Worm (Caenorhabditis elegans) whole organism, mixed stage, embryonic: ENCODE data around the gene Y25C1A.6.

Source experiments
- M03D4.4 ChIP-seq: sonication (generic microtip); optimal IDR thresholded peaks from 2 replicates; lab custom pipeline; 2017; ENCODE audit warnings: mild to moderate bottlenecking, missing genetic modification characterization, missing compliant biosample characterization
- bed-3 ChIP-seq: fragments of 200-800 bp; sonication (Bioruptor generic); optimal IDR thresholded peaks from 3 replicates; lab custom pipeline; 2018; ENCODE audit warnings: mild to moderate bottlenecking, missing genetic modification characterization, moderate library complexity, missing compliant biosample characterization
- blmp-1 ChIP-seq: fragments of 150-350 bp; optimal IDR thresholded peaks from 2 replicates; lab custom pipeline; 2014; ENCODE audit warnings: missing biosample characterization, missing genetic modification characterization
- ceh-39 ChIP-seq: fragments of 150-350 bp; optimal IDR thresholded peaks from 2 replicates; lab custom pipeline; 2014; ENCODE audit warnings: missing biosample characterization, missing genetic modification characterization
- ceh-43 ChIP-seq: fragments of 200-800 bp; sonication (Bioruptor generic); optimal IDR thresholded peaks from 2 replicates; lab custom pipeline; 2018; ENCODE audit warnings: mild to moderate bottlenecking, missing genetic modification characterization, moderate library complexity, missing compliant biosample characterization
- ceh-83 ChIP-seq: fragments of 200-800 bp; sonication (Bioruptor generic); optimal IDR thresholded peaks from 2 replicates; lab custom pipeline; 2018; ENCODE audit warnings: mild to moderate bottlenecking, missing genetic modification characterization, missing compliant biosample characterization
- ces-1 ChIP-seq: fragments of 150-350 bp; optimal IDR thresholded peaks from 2 replicates; lab custom pipeline; 2014; ENCODE audit warnings: missing biosample characterization, missing genetic modification reagents, missing genetic modification characterization
- cnd-1 ChIP-seq: fragments of 200-800 bp; sonication (Bioruptor generic); optimal IDR thresholded peaks from 2 replicates; lab custom pipeline; 2018; ENCODE audit warnings: mild to moderate bottlenecking, missing genetic modification characterization, missing compliant biosample characterization
- drap-1 ChIP-seq: fragments of 200-800 bp; sonication (Bioruptor generic); optimal IDR thresholded peaks from 3 replicates; lab custom pipeline; 2018; ENCODE audit warnings: mild to moderate bottlenecking, missing genetic modification characterization, missing compliant biosample characterization
- elt-1 ChIP-seq: sonication (generic microtip); optimal IDR thresholded peaks from 2 replicates; lab custom pipeline; 2017; ENCODE audit warnings: missing genetic modification characterization, mild to moderate bottlenecking, missing compliant biosample characterization, antibody characterized with exemption, moderate library complexity, borderline replicate concordance; ENCODE audit not compliant: insufficient read depth
- ham-2 ChIP-seq: fragments of 200-800 bp; sonication (Bioruptor generic); optimal IDR thresholded peaks from 2 replicates; lab custom pipeline; 2018; ENCODE audit warnings: mild to moderate bottlenecking, missing genetic modification characterization, missing compliant biosample characterization
- hlh-1 ChIP-seq: fragments of 150-350 bp; optimal IDR thresholded peaks from 2 replicates; lab custom pipeline; 2014; ENCODE audit warnings: missing biosample characterization, missing genetic modification reagents, missing genetic modification characterization
- lin-13 ChIP-seq: fragments of 150-350 bp; optimal IDR thresholded peaks from 2 replicates; lab custom pipeline; 2014; ENCODE audit warnings: missing biosample characterization, missing genetic modification characterization
- lin-32 ChIP-seq: fragments of 200-800 bp; sonication (Bioruptor generic); optimal IDR thresholded peaks from 2 replicates; lab custom pipeline; 2018; ENCODE audit warnings: mild to moderate bottlenecking, missing genetic modification characterization, missing compliant biosample characterization
- lsy-2 ChIP-seq: fragments of 150-350 bp; optimal IDR thresholded peaks from 2 replicates; lab custom pipeline; 2014; ENCODE audit warnings: missing biosample characterization, missing genetic modification characterization
- mab-5 ChIP-seq: fragments of 150-350 bp; optimal IDR thresholded peaks from 2 replicates; lab custom pipeline; 2014; ENCODE audit warnings: missing biosample characterization, missing genetic modification characterization
- mep-1 ChIP-seq: fragments of 150-350 bp; optimal IDR thresholded peaks from 2 replicates; lab custom pipeline; 2017; ENCODE audit warnings: missing biosample characterization, missing genetic modification reagents, missing genetic modification characterization, inconsistent platforms
- nhr-12 ChIP-seq: fragments of 150-350 bp; optimal IDR thresholded peaks from 2 replicates; lab custom pipeline; 2014; ENCODE audit warnings: missing biosample characterization, missing genetic modification characterization
- nhr-237 ChIP-seq: fragments of 150-350 bp; optimal IDR thresholded peaks from 2 replicates; lab custom pipeline; 2014; ENCODE audit warnings: missing biosample characterization, missing genetic modification characterization
- nhr-28 ChIP-seq: fragments of 150-350 bp; optimal IDR thresholded peaks from 2 replicates; lab custom pipeline; 2014; ENCODE audit warnings: missing biosample characterization, missing genetic modification characterization
- snpc-4 ChIP-seq: fragments of 150-350 bp; optimal IDR thresholded peaks from 2 replicates; lab custom pipeline; 2014; ENCODE audit warnings: missing biosample characterization, missing genetic modification characterization
- sptf-1 ChIP-seq: sonication (generic microtip); optimal IDR thresholded peaks from 2 replicates; lab custom pipeline; 2017; ENCODE audit warnings: mild to moderate bottlenecking, missing genetic modification characterization, moderate library complexity, missing compliant biosample characterization
- tbx-8 ChIP-seq: fragments of 200-800 bp; sonication (Bioruptor generic); optimal IDR thresholded peaks from 2 replicates; lab custom pipeline; 2018; ENCODE audit warnings: mild to moderate bottlenecking, missing genetic modification characterization, moderate library complexity, missing compliant biosample characterization
- unc-120 ChIP-seq: sonication (generic microtip); optimal IDR thresholded peaks from 2 replicates; lab custom pipeline; 2017; ENCODE audit warnings: missing genetic modification characterization, missing compliant biosample characterization; ENCODE audit not compliant: poor library complexity, severe bottlenecking
- unc-39 ChIP-seq: fragments of 150-350 bp; optimal IDR thresholded peaks from 2 replicates; lab custom pipeline; 2014; ENCODE audit warnings: missing biosample characterization, missing genetic modification characterization
- unc-62 ChIP-seq: fragments of 150-350 bp; optimal IDR thresholded peaks from 2 replicates; lab custom pipeline; 2014; ENCODE audit warnings: missing biosample characterization, missing genetic modification reagents, missing genetic modification characterization
- zip-8 ChIP-seq: fragments of 150-350 bp; optimal IDR thresholded peaks from 2 replicates; lab custom pipeline; 2014; ENCODE audit warnings: missing biosample characterization, missing genetic modification characterization
- ztf-11 ChIP-seq: fragments of 150-350 bp; optimal IDR thresholded peaks from 2 replicates; lab custom pipeline; 2014; ENCODE audit warnings: missing biosample characterization, missing genetic modification characterization

The Y25C1A.6 gene

ce11 chrII:3044023-3044422 is 16.9 kb upstream of the Y25C1A.6 start, which contains the start of gene sri-29:
sri-29 (plus strand) TSS chrII:3044323.
- no peak for TF ChIP-seq mab-5 (tag; lab: Kevin White, UChicago)
- no peak for TF ChIP-seq bed-3 (GFP tag; lab: Kevin White, UChicago)

- TF ChIP-seq elt-1 (tag; lab: Kevin White, UChicago) = no peak
- no peak for TF ChIP-seq mep-1 (tag; lab: Kevin White, UChicago)
- TF ChIP-seq nhr-237 = no peak
- TF ChIP-seq unc-120 (tag; lab: Kevin White, UChicago) = no peak
- no peak for TF ChIP-seq blmp-1
- TF ChIP-seq hlh-1 = no peak
- TF ChIP-seq bed-3 (GFP tag; lab: Kevin White, UChicago) = no peak
- no peak for TF ChIP-seq unc-62
- no peak for TF ChIP-seq ceh-39 (tag; lab: Kevin White, UChicago)
- no peak for TF ChIP-seq drap-1 (GFP tag; lab: Kevin White, UChicago)
- TF ChIP-seq ces-1 (GFP tag; lab: Kevin White, UChicago) = no peak
- TF ChIP-seq snpc-4 (tag; lab: Kevin White, UChicago) = no peak
- no peak for TF ChIP-seq lin-13 (tag; lab: Kevin White, UChicago)
- TF ChIP-seq, all 35 proteins: peak for 0
Measured at ce11 chrII:3045422-3045821, 15.5 kb upstream of the Y25C1A.6 start.

ce11 chrII:3045875-3046274 is 15.0 kb upstream of the Y25C1A.6 start, which contains the start of gene sri-30:
sri-30 (plus strand) TSS chrII:3046175.
- TF ChIP-seq snpc-4 (tag; lab: Kevin White, UChicago) (no peak), ces-1 (GFP tag; lab: Kevin White, UChicago) (no peak), lin-13 (tag; lab: Kevin White, UChicago) (no peak), ztf-11 (tag; lab: Kevin White, UChicago) (no peak)

ce11 chrII:3048378-3048777 is 12.5 kb upstream of the Y25C1A.6 start, which contains the start of gene sri-28:
sri-28 (plus strand) TSS chrII:3048678.
- no peak for TF ChIP-seq elt-1 (tag; lab: Kevin White, UChicago)
- TF ChIP-seq sptf-1 = no peak
- TF ChIP-seq unc-62 = no peak
- TF ChIP-seq blmp-1 = no peak
- no peak for TF ChIP-seq lin-13 (tag; lab: Kevin White, UChicago)
- TF ChIP-seq ham-2 (GFP tag; lab: Kevin White, UChicago) = no peak
- TF ChIP-seq ces-1 (GFP tag; lab: Kevin White, UChicago) = no peak

- TF ChIP-seq ham-2 (GFP tag; lab: Kevin White, UChicago) = peak; percentile 1
- no peak for TF ChIP-seq mab-5 (tag; lab: Kevin White, UChicago)
Measured at ce11 chrII:3048989-3049388, 11.9 kb upstream of the Y25C1A.6 start.

ce11 chrII:3050703-3051102 is 10.2 kb upstream of the Y25C1A.6 start, which contains the start of gene sri-31:
sri-31 (plus strand) TSS chrII:3051003.
- no peak for TF ChIP-seq ztf-11 (tag; lab: Kevin White, UChicago)
- no peak for TF ChIP-seq nhr-12
- TF ChIP-seq ceh-39 (tag; lab: Kevin White, UChicago) = no peak
- TF ChIP-seq mab-5 (tag; lab: Kevin White, UChicago) = no peak
- TF ChIP-seq hlh-1 = no peak
- no peak for TF ChIP-seq ceh-43
- no peak for TF ChIP-seq snpc-4 (tag; lab: Kevin White, UChicago)
- no peak for TF ChIP-seq lin-32 (GFP tag; lab: Kevin White, UChicago)
- no peak for TF ChIP-seq M03D4.4 (tag; lab: Kevin White, UChicago)
- no peak for TF ChIP-seq mep-1 (tag; lab: Kevin White, UChicago)
- no peak for TF ChIP-seq unc-39 (tag; lab: Kevin White, UChicago)
- TF ChIP-seq tbx-8 = no peak
- TF ChIP-seq nhr-28 = no peak

- TF ChIP-seq blmp-1 = no peak
- no peak for TF ChIP-seq unc-39 (tag; lab: Kevin White, UChicago)
- TF ChIP-seq ztf-11 (tag; lab: Kevin White, UChicago) = no peak
- no peak for TF ChIP-seq ceh-83 (GFP tag; lab: Kevin White, UChicago)
- TF ChIP-seq lsy-2 (tag; lab: Kevin White, UChicago) = no peak
- TF ChIP-seq unc-62 = no peak
- TF ChIP-seq M03D4.4 (tag; lab: Kevin White, UChicago) = no peak
- no peak for TF ChIP-seq tbx-8
- TF ChIP-seq elt-1 (tag; lab: Kevin White, UChicago) = no peak
- no peak for TF ChIP-seq snpc-4 (tag; lab: Kevin White, UChicago)
- no peak for TF ChIP-seq ceh-39 (tag; lab: Kevin White, UChicago)
- no peak for TF ChIP-seq cnd-1 (tag; lab: Kevin White, UChicago)
- no peak for TF ChIP-seq nhr-12
- TF ChIP-seq ceh-43 = no peak
- TF ChIP-seq ham-2 (GFP tag; lab: Kevin White, UChicago) = no peak
- no peak for TF ChIP-seq lin-13 (tag; lab: Kevin White, UChicago)
- no peak for TF ChIP-seq bed-3 (GFP tag; lab: Kevin White, UChicago)
- TF ChIP-seq zip-8 = no peak
- TF ChIP-seq nhr-237 = no peak
Measured at ce11 chrII:3051332-3051731, 9.6 kb upstream of the Y25C1A.6 start.
